Worm (Caenorhabditis elegans): ENCODE data around the gene F07C6.2.

DNA sequence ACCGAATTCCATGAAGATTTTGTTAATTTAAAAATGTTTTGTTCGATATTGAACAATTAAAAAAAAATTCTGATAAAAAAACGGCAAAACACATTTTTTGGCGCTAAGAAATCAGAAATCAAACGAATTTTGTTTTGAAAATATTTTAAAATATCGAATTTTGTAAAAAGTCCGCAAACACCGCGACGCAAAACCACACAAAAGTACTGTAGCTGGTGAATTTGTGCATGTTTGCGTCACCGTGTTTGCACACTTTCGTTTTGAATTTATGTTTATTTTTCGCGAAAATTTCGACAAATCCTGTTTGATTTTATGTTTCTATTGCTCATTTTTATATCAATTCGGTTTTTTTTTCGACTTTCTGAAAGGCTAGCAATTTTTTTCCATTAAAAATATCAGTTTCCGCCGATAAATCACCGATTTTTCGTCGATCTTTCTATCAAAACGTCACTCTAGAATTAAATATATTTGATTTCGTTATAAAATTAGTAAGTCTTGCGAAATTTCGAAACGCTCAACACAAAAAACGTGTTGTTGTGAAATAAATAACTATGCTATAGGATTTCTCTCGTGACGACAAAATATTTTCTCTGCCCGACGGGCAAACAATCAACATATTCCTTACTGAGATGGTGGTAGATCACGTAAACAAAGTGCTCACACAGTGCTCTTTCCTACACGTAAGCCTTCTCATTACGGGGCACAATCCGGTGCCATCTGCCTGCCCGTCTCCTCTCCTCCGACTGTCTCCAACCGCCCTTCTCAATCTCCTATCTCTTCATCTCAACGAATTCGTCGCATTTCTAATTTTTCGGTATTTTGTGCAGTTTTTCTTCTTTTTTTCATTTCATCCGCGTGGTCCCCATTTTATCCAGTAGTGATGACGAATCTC lies 40.9 kb downstream of the F07C6.2 start:
- TF ChIP-seq F13C5.2 (tag; optimal IDR thresholded peaks at IDR 0.05) = no peak
- TF ChIP-seq pes-1 (GFP tag; IDR thresholded peaks at IDR 0.05) = no peak
- TF ChIP-seq ceh-36 (tag; optimal IDR thresholded peaks at IDR 0.05) = no peak
- no peak for TF ChIP-seq ama-1 (optimal IDR thresholded peaks at IDR 0.05)
- TF ChIP-seq tbx-37 (GFP tag; conservative IDR thresholded peaks at IDR 0.05) = no peak
- TF ChIP-seq B0310.2 (tag; optimal IDR thresholded peaks at IDR 0.05) = no peak
- TF ChIP-seq tbx-11 (GFP tag; IDR thresholded peaks at IDR 0.05) = no peak
- TF ChIP-seq sea-1 (GFP tag; conservative IDR thresholded peaks at IDR 0.05) = no peak
- TF ChIP-seq hmg-4 (GFP tag; optimal IDR thresholded peaks at IDR 0.05) = no peak
- no peak for TF ChIP-seq flt-1 (GFP tag; IDR thresholded peaks at IDR 0.05)
- no peak for TF ChIP-seq aly-1 (tag; optimal IDR thresholded peaks at IDR 0.05)
- TF ChIP-seq hmbx-1 (tag; optimal IDR thresholded peaks at IDR 0.05) = no peak
- no peak for TF ChIP-seq tra-4 (tag; optimal IDR thresholded peaks at IDR 0.05)
- no peak for TF ChIP-seq ets-7 (tag; optimal IDR thresholded peaks at IDR 0.05)
